Worm (Caenorhabditis elegans): Measurements from ENCODE around the gene C18G1.1.

DNA sequence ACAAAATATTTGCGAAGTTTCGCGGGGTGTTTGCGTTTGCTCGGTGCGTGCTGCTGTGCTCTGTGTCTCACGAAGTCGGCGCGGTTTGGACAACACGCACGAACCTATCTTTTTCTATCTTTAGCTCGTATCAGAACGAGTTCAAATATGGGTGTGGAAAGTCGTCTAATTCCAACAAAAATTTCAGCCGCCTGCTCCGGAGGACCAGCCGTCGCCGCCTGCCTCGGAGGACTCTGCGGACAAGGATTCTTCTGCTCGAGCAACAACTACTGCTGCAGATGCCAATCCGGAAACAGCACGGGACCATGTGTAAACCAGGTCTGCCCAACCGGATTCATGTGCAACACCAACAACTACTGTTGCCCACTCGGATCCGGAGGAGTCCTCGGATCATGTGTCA, 24.2 kb downstream of the C18G1.1 start:
- TF ChIP-seq dao-5 (tag; optimal IDR thresholded peaks at IDR 0.05) (no peak), him-1 (tag; optimal IDR thresholded peaks at IDR 0.05) (no peak), W03F9.2 (tag; optimal IDR thresholded peaks at IDR 0.05) (no peak)
